Fruit fly (Drosophila melanogaster) whole organism, embryonic: ENCODE results near the gene CG13605.

Experiments used
- Aef1 ChIP-seq: fragments of 200-800 bp; sonication (Bioruptor generic); IDR thresholded peaks from 3 replicates; pipeline ENCODE4 v1.3.6; 2022; ENCODE audit warnings: missing biosample characterization, missing genetic modification characterization
- Antp ChIP-seq: fragments of 200-800 bp; sonication (Bioruptor generic); optimal IDR thresholded peaks from 3 replicates; lab custom pipeline; 2016; ENCODE audit warnings: missing biosample characterization, missing genetic modification characterization
- Bteb2 ChIP-seq: fragments of 200-800 bp; sonication (Bioruptor generic); optimal IDR thresholded peaks from 2 replicates; lab custom pipeline; 2016; ENCODE audit warnings: missing biosample characterization, missing genetic modification characterization
- CG10147 ChIP-seq: fragments of 200-800 bp; sonication (Bioruptor generic); optimal IDR thresholded peaks from 2 replicates; lab custom pipeline; 2019; ENCODE audit warnings: missing biosample characterization, mild to moderate bottlenecking, missing genetic modification characterization, moderate library complexity
- CG10267 ChIP-seq: fragments of 200-800 bp; sonication (Bioruptor generic); optimal IDR thresholded peaks from 2 replicates; lab custom pipeline; 2018; ENCODE audit warnings: missing biosample characterization, mild to moderate bottlenecking, missing genetic modification characterization, moderate library complexity
- CG10366 ChIP-seq: fragments of 200-800 bp; sonication (Bioruptor generic); IDR thresholded peaks from 2 replicates; pipeline ENCODE4 v1.3.6; 2022; ENCODE audit warnings: missing biosample characterization, missing genetic modification characterization
- CG10431 ChIP-seq: fragments of 200-800 bp; sonication (Bioruptor generic); optimal IDR thresholded peaks from 3 replicates; lab custom pipeline; 2018; ENCODE audit warnings: missing biosample characterization, mild to moderate bottlenecking, missing genetic modification characterization
- CG11560 ChIP-seq: fragments of 200-800 bp; sonication (Bioruptor generic); IDR thresholded peaks from 3 replicates; pipeline ENCODE4 v1.3.6; 2022; ENCODE audit warnings: missing biosample characterization, missing genetic modification characterization
- CG11723 ChIP-seq: fragments of 200-800 bp; sonication (Bioruptor generic); optimal IDR thresholded peaks from 2 replicates; lab custom pipeline; 2017; ENCODE audit warnings: missing biosample characterization, mild to moderate bottlenecking, missing genetic modification characterization
- CG12769 ChIP-seq: fragments of 200-800 bp; sonication (Bioruptor generic); optimal IDR thresholded peaks from 2 replicates; lab custom pipeline; 2019; ENCODE audit warnings: missing biosample characterization, mild to moderate bottlenecking, missing genetic modification characterization, moderate library complexity
- CG13424 ChIP-seq: fragments of 200-800 bp; sonication (Bioruptor generic); optimal IDR thresholded peaks from 2 replicates; lab custom pipeline; 2019; ENCODE audit warnings: missing biosample characterization, mild to moderate bottlenecking, missing genetic modification characterization, moderate library complexity
- CG14014 ChIP-seq: fragments of 200-800 bp; sonication (Bioruptor generic); IDR thresholded peaks from 2 replicates; pipeline ENCODE4 v1.3.6; 2022; ENCODE audit warnings: missing biosample characterization, missing genetic modification characterization
- CG14667 ChIP-seq: fragments of 200-800 bp; sonication (Bioruptor generic); IDR thresholded peaks from 2 replicates; pipeline ENCODE4 v1.3.6; 2022; ENCODE audit warnings: missing biosample characterization, missing genetic modification characterization
- CG15073 ChIP-seq: fragments of 200-800 bp; sonication (Bioruptor generic); optimal IDR thresholded peaks from 2 replicates; lab custom pipeline; 2016; ENCODE audit warnings: missing biosample characterization, missing genetic modification characterization
- CG15514 ChIP-seq: fragments of 200-800 bp; sonication (Bioruptor generic); optimal IDR thresholded peaks from 3 replicates; lab custom pipeline; 2017; ENCODE audit warnings: missing biosample characterization, missing genetic modification characterization, mild to moderate bottlenecking, moderate library complexity, missing genetic modification reagents
- CG1647 ChIP-seq: fragments of 200-800 bp; sonication (Bioruptor generic); optimal IDR thresholded peaks from 3 replicates; lab custom pipeline; 2016; ENCODE audit warnings: missing biosample characterization, missing genetic modification characterization
- CG16815 ChIP-seq: fragments of 200-800 bp; sonication (Bioruptor generic); optimal IDR thresholded peaks from 3 replicates; lab custom pipeline; 2017; ENCODE audit warnings: missing biosample characterization, mild to moderate bottlenecking, missing genetic modification characterization
- CG18599 ChIP-seq: fragments of 200-800 bp; sonication (Bioruptor generic); optimal IDR thresholded peaks from 3 replicates; lab custom pipeline; 2017; ENCODE audit warnings: missing biosample characterization, missing genetic modification characterization, mild to moderate bottlenecking, moderate library complexity, missing genetic modification reagents
- CG18619 ChIP-seq: fragments of 200-800 bp; sonication (Bioruptor generic); optimal IDR thresholded peaks from 3 replicates; lab custom pipeline; 2017; ENCODE audit warnings: missing biosample characterization, mild to moderate bottlenecking, missing genetic modification characterization
- CG18764 ChIP-seq: fragments of 200-800 bp; sonication (Bioruptor generic); optimal IDR thresholded peaks from 3 replicates; lab custom pipeline; 2016; ENCODE audit warnings: missing biosample characterization, missing genetic modification characterization
- CG31388 ChIP-seq: fragments of 200-800 bp; sonication (Bioruptor generic); optimal IDR thresholded peaks from 2 replicates; lab custom pipeline; 2016; ENCODE audit warnings: missing biosample characterization, missing genetic modification characterization
- CG3726 ChIP-seq: fragments of 200-800 bp; sonication (Bioruptor generic); IDR thresholded peaks from 3 replicates; pipeline ENCODE4, ENCODE4 v1.3.6; 2022; ENCODE audit warnings: missing biosample characterization, missing genetic modification characterization
- CG6254 ChIP-seq: fragments of 200-800 bp; sonication (Bioruptor generic); optimal IDR thresholded peaks from 3 replicates; lab custom pipeline; 2017; ENCODE audit warnings: mild to moderate bottlenecking, missing biosample characterization, missing genetic modification reagents, missing genetic modification characterization
- CG6854 ChIP-seq: fragments of 200-800 bp; sonication (Bioruptor generic); optimal IDR thresholded peaks from 3 replicates; lab custom pipeline; 2017; ENCODE audit warnings: missing biosample characterization, mild to moderate bottlenecking, missing genetic modification characterization
- CG7372 ChIP-seq: fragments of 200-800 bp; sonication (Bioruptor generic); IDR thresholded peaks from 2 replicates; pipeline ENCODE4 v1.3.6; 2022; ENCODE audit warnings: missing biosample characterization, missing genetic modification characterization
- CG8765 ChIP-seq: fragments of 200-800 bp; sonication (Bioruptor generic); IDR thresholded peaks from 2 replicates; pipeline ENCODE4 v1.3.6; 2022; ENCODE audit warnings: missing biosample characterization, missing genetic modification characterization
- CG9437 ChIP-seq: fragments of 200-800 bp; sonication (Bioruptor generic); optimal IDR thresholded peaks from 2 replicates; lab custom pipeline; 2018; ENCODE audit warnings: missing biosample characterization, mild to moderate bottlenecking, missing genetic modification characterization
- CG9797 ChIP-seq: fragments of 200-800 bp; sonication (Bioruptor generic); optimal IDR thresholded peaks from 3 replicates; lab custom pipeline; 2018; ENCODE audit warnings: missing biosample characterization, mild to moderate bottlenecking, missing genetic modification characterization
- CTCF ChIP-seq: fragments of 200-800 bp; sonication (Bioruptor generic); optimal IDR thresholded peaks from 2 replicates; lab custom pipeline; 2017; ENCODE audit warnings: missing biosample characterization, mild to moderate bottlenecking, missing genetic modification characterization, moderate library complexity
- Dad ChIP-seq: fragments of 200-800 bp; sonication (Bioruptor generic); optimal IDR thresholded peaks from 3 replicates; lab custom pipeline; 2016; ENCODE audit warnings: missing biosample characterization, missing genetic modification characterization
- Dip2 ChIP-seq: fragments of 200-800 bp; sonication (Bioruptor generic); IDR thresholded peaks from 2 replicates; pipeline ENCODE4 v1.3.6; 2022; ENCODE audit warnings: missing biosample characterization, missing genetic modification characterization
- Eip74EF ChIP-seq, 2 experiments: fragments of 200-800 bp in 1 of 2; fragments of >200 bp in 1 of 2; sonication (Bioruptor generic) in 1 of 2; optimal IDR thresholded peaks; 2 replicates each; lab custom pipeline; 2017 to 2019; ENCODE audit warnings: missing biosample characterization in 2 of 2, missing genetic modification characterization in 2 of 2, mild to moderate bottlenecking in 1 of 2, moderate library complexity in 1 of 2
- Fer3 ChIP-seq: fragments of 200-800 bp; sonication (Bioruptor generic); optimal IDR thresholded peaks from 2 replicates; lab custom pipeline; 2018; ENCODE audit warnings: missing biosample characterization, mild to moderate bottlenecking, missing genetic modification characterization, moderate library complexity
- Hsf ChIP-seq: fragments of 200-800 bp; sonication (Bioruptor generic); optimal IDR thresholded peaks from 3 replicates; lab custom pipeline; 2016; ENCODE audit warnings: missing biosample characterization, missing genetic modification characterization
- Opbp ChIP-seq: fragments of 200-800 bp; sonication (Bioruptor generic); IDR thresholded peaks from 3 replicates; pipeline ENCODE4 v1.3.6; 2022; ENCODE audit warnings: missing biosample characterization, missing genetic modification characterization; ENCODE audit not compliant: partially characterized antibody
- Poxn ChIP-seq: fragments of 200-800 bp; sonication (Bioruptor generic); IDR thresholded peaks from 2 replicates; pipeline ENCODE4 v1.3.6; 2022; ENCODE audit warnings: missing biosample characterization, missing genetic modification characterization
- Ptx1 ChIP-seq: fragments of 200-800 bp; sonication (Bioruptor generic); IDR thresholded peaks from 2 replicates; pipeline ENCODE4 v1.3.6; 2022; ENCODE audit warnings: missing biosample characterization, missing genetic modification characterization
- Sry-δ ChIP-seq: fragments of 200-800 bp; sonication (Bioruptor generic); optimal IDR thresholded peaks from 2 replicates; lab custom pipeline; 2016; ENCODE audit warnings: missing biosample characterization, missing genetic modification characterization
- al ChIP-seq: fragments of 200-800 bp; sonication (Bioruptor generic); IDR thresholded peaks from 2 replicates; pipeline ENCODE4 v1.3.6; 2022; ENCODE audit warnings: missing biosample characterization, missing genetic modification characterization
- amos ChIP-seq: fragments of 200-800 bp; sonication (Bioruptor generic); IDR thresholded peaks from 2 replicates; pipeline ENCODE4 v1.3.6; 2022; ENCODE audit warnings: missing biosample characterization, missing genetic modification characterization; ENCODE audit not compliant: partially characterized antibody
- cas ChIP-seq: fragments of 200-800 bp; sonication (Bioruptor generic); IDR thresholded peaks from 2 replicates; pipeline ENCODE4 v1.3.6; 2022; ENCODE audit warnings: missing biosample characterization, missing genetic modification characterization
- fd96Cb ChIP-seq: fragments of 200-800 bp; sonication (Bioruptor generic); optimal IDR thresholded peaks from 2 replicates; lab custom pipeline; 2018; ENCODE audit warnings: missing biosample characterization, mild to moderate bottlenecking, missing genetic modification characterization, moderate library complexity
- fru ChIP-seq: fragments of >200 bp; optimal IDR thresholded peaks from 2 replicates; lab custom pipeline; 2017
- gem ChIP-seq: fragments of 200-800 bp; sonication (Bioruptor generic); optimal IDR thresholded peaks from 2 replicates; lab custom pipeline; 2019; ENCODE audit warnings: missing biosample characterization, mild to moderate bottlenecking, missing genetic modification characterization, moderate library complexity
- ham ChIP-seq: fragments of 200-800 bp; sonication (Bioruptor generic); IDR thresholded peaks from 2 replicates; pipeline ENCODE4 v1.3.6; 2022; ENCODE audit warnings: missing biosample characterization, missing genetic modification characterization
- hbn ChIP-seq: fragments of 200-800 bp; sonication (Bioruptor generic); IDR thresholded peaks from 2 replicates; pipeline ENCODE4 v1.3.6; 2022; ENCODE audit warnings: missing biosample characterization, missing genetic modification characterization; ENCODE audit not compliant: partially characterized antibody
- lola ChIP-seq, 3 experiments: fragments of >200 bp in 2 of 3; fragments of 200-800 bp in 1 of 3; sonication (Bioruptor generic) in 1 of 3; optimal IDR thresholded peaks; 2 replicates each; lab custom pipeline; 2017 to 2019; ENCODE audit warnings: missing biosample characterization in 3 of 3, missing genetic modification characterization in 3 of 3, mild to moderate bottlenecking in 1 of 3, moderate library complexity in 1 of 3
- nmo ChIP-seq: fragments of 200-800 bp; sonication (Bioruptor generic); optimal IDR thresholded peaks from 2 replicates; lab custom pipeline; 2018; ENCODE audit warnings: missing biosample characterization, mild to moderate bottlenecking, missing genetic modification characterization, moderate library complexity
- row ChIP-seq: fragments of 200-800 bp; sonication (Bioruptor generic); IDR thresholded peaks from 3 replicates; pipeline ENCODE4 v1.3.6; 2022; ENCODE audit warnings: missing biosample characterization, missing genetic modification characterization
- sim ChIP-seq: fragments of 200-800 bp; sonication (Bioruptor generic); IDR thresholded peaks from 2 replicates; pipeline ENCODE4 v1.3.6; 2022; ENCODE audit warnings: missing biosample characterization, missing genetic modification characterization
- wor ChIP-seq: fragments of 200-800 bp; sonication (Bioruptor generic); IDR thresholded peaks from 2 replicates; pipeline ENCODE4 v1.3.6; 2022; ENCODE audit warnings: missing biosample characterization, missing genetic modification characterization
- zen ChIP-seq: fragments of 200-800 bp; sonication (Bioruptor generic); optimal IDR thresholded peaks from 3 replicates; lab custom pipeline; 2018; ENCODE audit warnings: missing biosample characterization, mild to moderate bottlenecking, missing genetic modification characterization, moderate library complexity

CG13605 gene

dm6 chr3R:24148838-24149237, 36.6 kb upstream of the CG13605 start, which contains the start of gene Slimp (continued):
- TF ChIP-seq CG6854 (GFP tag; lab: Kevin White, UChicago) (no peak), Dip2 (GFP tag; lab: Robert Waterston, UW) (no peak), CG18764 (GFP tag; lab: Kevin White, UChicago) (no peak), CG10366 (GFP tag; lab: Robert Waterston, UW) (no peak), fru (no peak), CG15073 (GFP tag; lab: Kevin White, UChicago) (no peak), CG18599 (peak; percentile 42), CTCF (no peak), CG13424 (tag; lab: Kevin White, UChicago) (peak; percentile 1), amos (GFP tag; lab: Robert Waterston, UW) (no peak), Opbp (0 out of 3 replicates have a peak, but pooled peaks have one; percentile 46), CG1647 (GFP tag; lab: Kevin White, UChicago) (no peak), CG7372 (GFP tag; lab: Robert Waterston, UW) (no peak), CG16815 (GFP tag; lab: Kevin White, UChicago) (no peak), CG3726 (no peak), nmo (GFP tag; lab: Kevin White, UChicago) (peak; percentile 25), fd96Cb (no peak), Eip74EF (GFP tag; optimal IDR thresholded peaks at IDR 0.05; lab: Kevin White, UChicago) (no peak), CG11723 (GFP tag; lab: Kevin White, UChicago) (no peak), CG10267 (tag; lab: Kevin White, UChicago) (peak; percentile 21), CG6254 (GFP tag; lab: Kevin White, UChicago) (no peak), Antp (GFP tag; lab: Kevin White, UChicago) (no peak), CG9437 (GFP tag; lab: Kevin White, UChicago) (no peak), CG15514 (GFP tag; lab: Kevin White, UChicago) (peak; percentile 89), Bteb2 (no peak), CG31388 (GFP tag; lab: Kevin White, UChicago) (no peak), CG14014 (GFP tag; lab: Robert Waterston, UW) (no peak), Fer3 (tag; lab: Kevin White, UChicago) (peak; percentile 5), row (GFP tag; lab: Robert Waterston, UW) (peak; percentile 47; the same call in 2 of the 3 replicates), CG11560 (tag; lab: Robert Waterston, UW) (no peak; the same call in 2 of the 3 replicates), CG18619 (no peak), lola (GFP tag; optimal IDR thresholded peaks at IDR 0.05; lab: Kevin White, UChicago) (peak in 1 of 3 experiments; percentile 31), Ptx1 (0 out of 2 replicates have a peak, but pooled peaks have one; percentile 20), cas (GFP tag; lab: Robert Waterston, UW) (no peak), al (no peak), CG14667 (GFP tag; lab: Robert Waterston, UW) (no peak), CG10147 (GFP tag; lab: Kevin White, UChicago) (peak; percentile 13), ham (GFP tag; lab: Robert Waterston, UW) (no peak), gem (tag; lab: Kevin White, UChicago) (peak; percentile 49), CG8765 (GFP tag; lab: Robert Waterston, UW) (no peak), hbn (GFP tag; lab: Robert Waterston, UW) (no peak), wor (GFP tag; lab: Robert Waterston, UW) (no peak), sim (GFP tag; lab: Robert Waterston, UW) (no peak), Aef1 (GFP tag; lab: Robert Waterston, UW) (no peak), Poxn (GFP tag; lab: Robert Waterston, UW) (no peak), CG12769 (tag; lab: Kevin White, UChicago) (no peak), CG10431 (GFP tag; lab: Kevin White, UChicago) (no peak), Hsf (GFP tag; lab: Kevin White, UChicago) (peak; percentile 7), CG9797 (GFP tag; lab: Kevin White, UChicago) (no peak), zen (tag; lab: Kevin White, UChicago) (no peak), Dad (no peak), Sry-δ (no peak)
